Fruit fly (Drosophila melanogaster): Measurements from ENCODE around the gene CG15167.

CG15167 gene

dm6 chr2L:18708239-18708891 is 31.8 kb upstream of the CG15167 start, which contains the start of the genes Faf2 and Grip71 (continued):
- peak; percentile 94 for TF ChIP-seq CG11247 (GFP tag; IDR thresholded peaks at IDR 0.05)
- TF ChIP-seq sima (GFP tag; optimal IDR thresholded peaks at IDR 0.05), result no peak
- TF ChIP-seq lilli (GFP tag; optimal IDR thresholded peaks at IDR 0.05), result peak; percentile 96
- TF ChIP-seq Rx (GFP tag; IDR thresholded peaks at IDR 0.05), result peak; percentile 93
- peak; percentile 93 for TF ChIP-seq klu (GFP tag; IDR thresholded peaks at IDR 0.05)
- TF ChIP-seq CG3838 (GFP tag; optimal IDR thresholded peaks at IDR 0.05), result peak; percentile 71
- TF ChIP-seq Trl (optimal IDR thresholded peaks at IDR 0.05), result no peak
- peak; percentile 80 for TF ChIP-seq Trl (GFP tag; optimal IDR thresholded peaks at IDR 0.05)
- TF ChIP-seq croc (GFP tag; conservative IDR thresholded peaks at IDR 0.05), result peak; percentile 91
- TF ChIP-seq D19A (tag; optimal IDR thresholded peaks at IDR 0.05), result peak; percentile 74
- TF ChIP-seq CG8944 (GFP tag; optimal IDR thresholded peaks at IDR 0.05), result peak; percentile 87
- TF ChIP-seq Atf6 (GFP tag; IDR thresholded peaks at IDR 0.05), result peak; percentile 88
- TF ChIP-seq gfzf (GFP tag; optimal IDR thresholded peaks at IDR 0.05), result peak; percentile 86
- peak; percentile 36 for TF ChIP-seq p53 (GFP tag; optimal IDR thresholded peaks at IDR 0.05)
- peak; percentile 98 for TF ChIP-seq sisA (GFP tag; IDR thresholded peaks at IDR 0.05)
- TF ChIP-seq Sry-β (GFP tag; optimal IDR thresholded peaks at IDR 0.05), result peak; percentile 55
- TF ChIP-seq insv (GFP tag; optimal IDR thresholded peaks at IDR 0.05), result peak in 1 of 2 experiments; percentile 59
- TF ChIP-seq CG10209 (GFP tag; optimal IDR thresholded peaks at IDR 0.05), result peak; percentile 90
- TF ChIP-seq ash1 (GFP tag; optimal IDR thresholded peaks at IDR 0.05), result no peak
- TF ChIP-seq sqz (GFP tag; optimal IDR thresholded peaks at IDR 0.05), result no peak
- peak; percentile 79 for TF ChIP-seq BEAF-32 (GFP tag; optimal IDR thresholded peaks at IDR 0.05)
- peak; percentile 91 for TF ChIP-seq CG8765 (GFP tag; IDR thresholded peaks at IDR 0.05)
- peak; percentile 87 for TF ChIP-seq CG17612 (GFP tag; IDR thresholded peaks at IDR 0.05)
- peak; percentile 95 for TF ChIP-seq Dbx (GFP tag; IDR thresholded peaks at IDR 0.05)
- peak in 2 of 3 experiments; percentile 86 to 98 for TF ChIP-seq lola (GFP tag; optimal IDR thresholded peaks at IDR 0.05)
- TF ChIP-seq CG13296 (GFP tag; optimal IDR thresholded peaks at IDR 0.05), result peak; percentile 57
- TF ChIP-seq Nf-YA (GFP tag; IDR thresholded peaks at IDR 0.05), result peak; percentile 84
- TF ChIP-seq HLHmδ (GFP tag; optimal IDR thresholded peaks at IDR 0.05), result no peak
- TF ChIP-seq CG9817 (tag; optimal IDR thresholded peaks at IDR 0.05), result peak; percentile 96
- peak; percentile 95 for TF ChIP-seq al (GFP tag; IDR thresholded peaks at IDR 0.05)
- peak; percentile 94 for TF ChIP-seq HmgZ (tag; optimal IDR thresholded peaks at IDR 0.05)
- TF ChIP-seq CG12071 (GFP tag; optimal IDR thresholded peaks at IDR 0.05), result peak; percentile 41
- no peak for TF ChIP-seq nerfin-2 (GFP tag; IDR thresholded peaks at IDR 0.05; ENCODE audit: partially characterized antibody)
- 0 out of 3 replicates have a peak, but pooled peaks have one; percentile 31 for TF ChIP-seq HLH4C (GFP tag; IDR thresholded peaks at IDR 0.05; ENCODE audit: partially characterized antibody)
- peak; percentile 85 for TF ChIP-seq dmrt99B (tag; optimal IDR thresholded peaks at IDR 0.05)
- peak; percentile 89; the same call in 1 of the 2 replicates for TF ChIP-seq danr (GFP tag; IDR thresholded peaks at IDR 0.05)
- TF ChIP-seq zfh2 (GFP tag; optimal IDR thresholded peaks at IDR 0.05), result peak; percentile 90
- TF ChIP-seq gem (tag; optimal IDR thresholded peaks at IDR 0.05), result peak; percentile 96
- no peak for TF ChIP-seq lov (optimal IDR thresholded peaks at IDR 0.05)
- peak; percentile 78 for TF ChIP-seq lov (GFP tag; IDR thresholded peaks at IDR 0.05)
- peak; percentile 58 for TF ChIP-seq Deaf1 (tag; optimal IDR thresholded peaks at IDR 0.05)
- no peak for TF ChIP-seq ato (GFP tag; IDR thresholded peaks at IDR 0.05; ENCODE audit: partially characterized antibody)
- TF ChIP-seq cad (GFP tag; optimal IDR thresholded peaks at IDR 0.05), result no peak
- peak; percentile 70 for TF ChIP-seq CG1792 (GFP tag; optimal IDR thresholded peaks at IDR 0.05)
- TF ChIP-seq exex (tag; optimal IDR thresholded peaks at IDR 0.05), result no peak
- peak; percentile 85 for TF ChIP-seq Drgx (GFP tag; IDR thresholded peaks at IDR 0.05)
- TF ChIP-seq CG1602 (GFP tag; optimal IDR thresholded peaks at IDR 0.05), result peak; percentile 93
- peak; percentile 83 for TF ChIP-seq sd (tag; optimal IDR thresholded peaks at IDR 0.05)
- no peak for TF ChIP-seq Tbp (GFP tag; optimal IDR thresholded peaks at IDR 0.05)
- peak; percentile 47; the same call in 1 of the 2 replicates for TF ChIP-seq amos (GFP tag; IDR thresholded peaks at IDR 0.05; ENCODE audit: partially characterized antibody)
